Worm (Caenorhabditis elegans): ENCODE results near the gene Y51H4A.935.
A peak's percentile ranks its signal among the peaks of the same experiment; 100 is the strongest.

Y51H4A.935 gene

DNA sequence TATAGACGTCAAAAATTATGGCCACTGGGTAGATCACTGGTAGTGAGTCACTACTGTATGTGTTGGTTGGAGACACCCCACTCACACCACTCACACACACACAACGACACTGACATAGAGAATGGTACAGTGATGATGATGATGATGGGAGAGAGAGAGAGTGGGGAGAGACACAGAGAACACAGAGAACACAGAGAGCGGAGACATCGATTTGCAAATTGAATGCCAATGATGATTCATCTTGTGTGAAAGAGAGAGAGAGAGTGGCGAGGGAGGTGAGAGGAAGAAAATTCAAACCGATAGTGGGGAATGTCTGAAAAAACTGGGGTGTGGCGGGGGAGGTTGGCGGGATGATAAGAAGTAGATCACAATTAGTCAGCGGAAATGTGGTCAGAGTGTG lies 17.1 kb downstream of the Y51H4A.935 start (continued):
- TF ChIP-seq hif-1 (tag; optimal IDR thresholded peaks at IDR 0.05): no peak
- TF ChIP-seq T26A8.4 (GFP tag; IDR thresholded peaks at IDR 0.05): 0 out of 2 replicates have a peak, but pooled peaks have one; percentile 38
- no peak for TF ChIP-seq nhr-11 (tag; optimal IDR thresholded peaks at IDR 0.05)
- peak; percentile 37 for TF ChIP-seq rbr-2 (tag; optimal IDR thresholded peaks at IDR 0.05)
- TF ChIP-seq F10B5.3 (tag; optimal IDR thresholded peaks at IDR 0.05): peak; percentile 41
- TF ChIP-seq R02D3.7 (tag; optimal IDR thresholded peaks at IDR 0.05): no peak
- TF ChIP-seq dve-1 (tag; optimal IDR thresholded peaks at IDR 0.05; ENCODE audit: insufficient read depth): peak; percentile 84
- peak; percentile 77 for TF ChIP-seq nhr-28 (tag; optimal IDR thresholded peaks at IDR 0.05)
- no peak for TF ChIP-seq lim-7 (GFP tag; IDR thresholded peaks at IDR 0.05)
- TF ChIP-seq nhr-10 (tag; optimal IDR thresholded peaks at IDR 0.05): peak; percentile 25
- peak; percentile 76 for TF ChIP-seq nhr-25 (tag; optimal IDR thresholded peaks at IDR 0.05; ENCODE audit: borderline replicate concordance, insufficient read depth)
- peak; percentile 55 for TF ChIP-seq pqm-1 (tag; optimal IDR thresholded peaks at IDR 0.05)

DNA sequence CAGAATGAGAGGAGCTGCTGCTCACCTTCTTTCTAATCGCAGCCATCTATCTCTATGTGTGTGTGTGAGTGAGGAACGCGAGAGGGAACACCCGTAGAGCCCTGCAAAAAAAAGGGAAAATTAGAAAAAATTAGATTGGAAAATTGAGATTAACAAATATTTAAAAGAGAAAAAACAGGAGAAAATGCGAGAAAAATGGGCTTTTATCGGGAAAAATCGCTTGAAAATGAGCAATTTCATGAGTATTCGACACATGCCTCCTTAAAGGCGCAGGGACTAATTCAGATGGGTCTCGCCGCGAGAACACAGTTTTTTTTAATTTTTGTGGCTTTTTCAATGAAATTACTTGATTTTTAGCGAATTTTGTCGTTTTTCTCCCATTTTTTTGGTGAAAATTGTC lies 18.1 kb downstream of the Y51H4A.935 start, which contains the start of gene rho-1:
Gene rho-1 (minus strand): TSS at position 101 of the 400 bp plus-strand sequence.
- TF ChIP-seq lin-39 (tag; optimal IDR thresholded peaks at IDR 0.05): no peak
- 0 out of 2 replicates have a peak, but pooled peaks have one; percentile 9 for TF ChIP-seq hmg-1.1 (GFP tag; IDR thresholded peaks at IDR 0.05)

DNA sequence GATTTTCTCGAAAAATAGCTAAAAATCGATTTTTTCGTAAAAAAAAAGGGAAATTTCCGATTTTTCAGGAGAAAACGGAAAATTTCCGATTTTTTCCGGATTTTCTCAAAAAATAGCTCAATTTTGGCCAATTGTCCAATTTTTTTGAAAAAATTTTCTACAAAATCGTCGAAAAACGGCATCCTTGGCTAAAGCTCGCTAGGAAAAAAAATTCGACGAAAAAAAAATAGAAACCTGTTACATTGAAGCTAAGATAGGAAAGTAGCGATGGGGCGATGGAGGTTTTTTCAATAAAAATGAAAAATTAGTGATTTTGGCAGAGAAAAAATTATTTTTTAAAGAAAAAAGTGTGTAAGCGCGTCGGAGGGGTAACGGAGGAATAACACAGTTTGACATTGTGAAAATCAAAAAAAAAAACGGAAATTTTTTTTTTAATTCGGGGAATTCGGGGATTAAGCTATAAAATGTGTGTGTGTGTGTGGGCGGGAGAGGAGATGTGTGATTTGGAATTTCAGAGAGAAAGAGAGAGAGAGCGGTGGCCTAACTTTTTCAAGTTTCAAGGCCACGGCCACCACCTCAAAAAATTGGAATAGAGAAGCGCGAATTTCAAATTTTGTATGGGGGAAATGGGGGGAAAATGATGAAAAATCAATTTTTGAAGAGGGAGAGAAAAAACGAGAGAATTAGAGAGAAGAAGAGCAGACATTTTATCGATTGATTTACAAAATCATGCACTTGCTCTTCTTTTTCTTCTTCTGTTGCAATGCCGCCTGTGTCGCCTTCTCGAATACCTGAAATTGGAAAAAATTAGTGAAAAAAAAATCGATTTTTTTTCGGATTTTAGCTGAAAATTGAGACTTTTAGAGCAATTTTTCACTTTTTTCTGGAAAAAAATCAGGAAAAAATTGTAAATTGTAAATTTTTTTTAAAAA lies 23.5 kb downstream of the Y51H4A.935 start:
- TF ChIP-seq mes-2 (tag; optimal IDR thresholded peaks at IDR 0.05; ENCODE audit: poor library complexity, severe bottlenecking) (peak; percentile 46), Y75B8A.6 (GFP tag; IDR thresholded peaks at IDR 0.05) (no peak), ctbp-1 (GFP tag; IDR thresholded peaks at IDR 0.05) (0 out of 2 replicates have a peak, but pooled peaks have one; percentile 15), ama-1 (optimal IDR thresholded peaks at IDR 0.05) (no peak), hmg-1.1 (GFP tag; IDR thresholded peaks at IDR 0.05) (0 out of 2 replicates have a peak, but pooled peaks have one; percentile 12), set-16 (GFP tag; IDR thresholded peaks at IDR 0.05) (no peak), lin-38 (GFP tag; IDR thresholded peaks at IDR 0.05) (0 out of 2 replicates have a peak, but pooled peaks have one; percentile 2), hif-1 (tag; optimal IDR thresholded peaks at IDR 0.05) (peak in 1 of 2 experiments; percentile 14), snpc-1.2 (GFP tag; IDR thresholded peaks at IDR 0.05) (0 out of 2 replicates have a peak, but pooled peaks have one; percentile 49), fos-1 (tag; optimal IDR thresholded peaks at IDR 0.05) (no peak), ceh-28 (tag; optimal IDR thresholded peaks at IDR 0.05) (peak; percentile 64), nhr-28 (tag; optimal IDR thresholded peaks at IDR 0.05) (no peak), aly-2 (tag; optimal IDR thresholded peaks at IDR 0.05) (peak; percentile 23), aha-1 (tag) (peak; percentile 91)

DNA sequence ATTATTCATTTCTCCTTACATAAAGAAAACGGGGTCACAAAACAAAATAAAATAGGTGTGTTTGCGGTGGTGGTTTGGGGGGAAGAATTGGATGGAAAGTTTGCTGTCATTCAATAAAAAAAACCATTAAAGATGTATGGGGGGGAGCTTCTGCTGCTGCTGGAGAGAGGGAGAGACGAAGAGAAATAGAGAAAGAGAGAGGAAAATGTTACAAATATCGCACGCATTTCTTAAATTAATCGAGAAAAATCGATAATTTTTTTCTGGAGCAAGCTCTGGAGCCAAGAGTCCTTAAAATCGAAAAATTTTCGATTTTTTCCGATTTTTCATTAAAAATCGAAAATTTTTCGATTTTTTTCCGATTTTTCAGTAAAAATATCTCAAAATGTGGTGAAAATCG lies 24.2 kb downstream of the Y51H4A.935 start:
- TF ChIP-seq mdt-29 (GFP tag; IDR thresholded peaks at IDR 0.05): no peak
- TF ChIP-seq dve-1 (tag; optimal IDR thresholded peaks at IDR 0.05; ENCODE audit: insufficient read depth): peak; percentile 22
- peak in 1 of 2 experiments; percentile 20 for TF ChIP-seq unc-62 (GFP tag; optimal IDR thresholded peaks at IDR 0.05 in 1 of 2)
- TF ChIP-seq unc-62 (tag; optimal IDR thresholded peaks at IDR 0.05): no peak
- TF ChIP-seq daf-16 (GFP tag; optimal IDR thresholded peaks at IDR 0.05): no peak
- TF ChIP-seq daf-16 (tag; optimal IDR thresholded peaks at IDR 0.05): peak; percentile 40
- TF ChIP-seq lin-1 (GFP tag; IDR thresholded peaks at IDR 0.05): no peak
- TF ChIP-seq ceh-28 (tag; optimal IDR thresholded peaks at IDR 0.05): peak; percentile 58
- no peak for TF ChIP-seq ztf-7 (tag; optimal IDR thresholded peaks at IDR 0.05)
- peak; percentile 36; the same call in 1 of the 2 replicates for TF ChIP-seq Y105C5A.15 (GFP tag; IDR thresholded peaks at IDR 0.05)
- TF ChIP-seq ama-1 (optimal IDR thresholded peaks at IDR 0.05): peak; percentile 58
- TF ChIP-seq hif-1 (tag; optimal IDR thresholded peaks at IDR 0.05): peak in 1 of 2 experiments; percentile 60
- TF ChIP-seq T26A8.4 (GFP tag; IDR thresholded peaks at IDR 0.05): 0 out of 2 replicates have a peak, but pooled peaks have one; percentile 11
- 0 out of 2 replicates have a peak, but pooled peaks have one; percentile 28 for TF ChIP-seq dmd-8 (GFP tag; IDR thresholded peaks at IDR 0.05)
- peak; percentile 0 for TF ChIP-seq aha-1 (tag)
- peak; percentile 58; the same call in 1 of the 2 replicates for TF ChIP-seq php-3 (GFP tag; IDR thresholded peaks at IDR 0.05)
- TF ChIP-seq snpc-1.2 (GFP tag; IDR thresholded peaks at IDR 0.05): peak; percentile 16
- TF ChIP-seq madf-9 (GFP tag; conservative IDR thresholded peaks at IDR 0.05): no peak
- TF ChIP-seq ceh-20 (GFP tag; IDR thresholded peaks at IDR 0.05): no peak
- TF ChIP-seq zip-11 (GFP tag; IDR thresholded peaks at IDR 0.05): no peak
- TF ChIP-seq mep-1 (tag; optimal IDR thresholded peaks at IDR 0.05): peak; percentile 30
- peak; percentile 52 for TF ChIP-seq pha-4 (GFP tag; IDR thresholded peaks at IDR 0.05)
- no peak for TF ChIP-seq pha-4 (tag; optimal IDR thresholded peaks at IDR 0.05)
- peak in 1 of 2 experiments; percentile 28 for TF ChIP-seq ZK546.5 (tag; optimal IDR thresholded peaks at IDR 0.05)
- TF ChIP-seq zfp-3 (GFP tag; conservative IDR thresholded peaks at IDR 0.05): 0 out of 2 replicates have a peak, but pooled peaks have one; percentile 32

Measured in whole organism, L4 larva.